Worm (Caenorhabditis elegans): Measurements from ENCODE around the gene glb-27.
A peak's percentile ranks its signal among the peaks of the same experiment; 100 is the strongest.

The glb-27 gene

DNA sequence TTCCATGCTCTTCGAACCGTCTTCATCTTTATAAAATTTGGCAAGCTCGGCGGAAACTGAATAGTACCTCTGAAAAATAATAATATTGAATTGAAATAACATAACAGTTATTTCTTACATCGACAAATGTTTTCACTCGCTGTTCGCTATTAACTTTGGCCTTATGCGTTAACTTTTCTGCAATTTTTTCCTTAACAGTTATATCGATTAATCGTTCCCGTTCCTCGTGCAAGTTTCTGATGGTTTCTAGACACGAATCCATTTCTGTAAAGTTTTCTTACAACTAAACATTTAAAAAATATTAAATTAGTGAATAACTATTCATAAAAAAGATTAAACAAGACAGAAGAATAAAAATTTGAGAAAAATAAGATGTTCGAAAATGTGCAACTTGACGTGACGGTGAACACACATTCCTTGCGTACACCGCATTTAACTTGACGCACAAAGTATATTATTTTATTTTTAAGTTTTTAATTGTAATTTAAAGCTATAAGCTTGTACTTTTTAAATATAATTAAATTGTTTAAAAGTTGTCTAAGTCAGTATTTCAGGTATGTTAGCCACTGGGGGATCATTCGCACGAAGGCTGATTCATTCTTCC, 30.8 kb downstream of the glb-27 start, which contains the start of the genes prp-9 and mrps-18B:
prp-9 (minus strand) TSS at position 264 of the 604 bp plus-strand sequence.
mrps-18B (plus strand) TSS at position 549 of the 604 bp plus-strand sequence.
- TF ChIP-seq elt-3 (tag; optimal IDR thresholded peaks at IDR 0.05) (no peak), lin-13 (GFP tag; optimal IDR thresholded peaks at IDR 0.05) (no peak), ZK546.5 (tag; optimal IDR thresholded peaks at IDR 0.05) (no peak), mdl-1 (tag; optimal IDR thresholded peaks at IDR 0.05) (no peak), skn-1 (tag; optimal IDR thresholded peaks at IDR 0.05) (no peak), F13H6.1 (tag; optimal IDR thresholded peaks at IDR 0.05) (peak; percentile 34), egl-27 (tag; optimal IDR thresholded peaks at IDR 0.05) (no peak), lsy-2 (tag; optimal IDR thresholded peaks at IDR 0.05) (peak in 1 of 2 experiments; percentile 74), ztf-11 (tag; optimal IDR thresholded peaks at IDR 0.05) (no peak), ceh-16 (tag; optimal IDR thresholded peaks at IDR 0.05) (no peak), ceh-82 (tag; optimal IDR thresholded peaks at IDR 0.05) (no peak), nhr-23 (tag; optimal IDR thresholded peaks at IDR 0.05) (no peak), elt-1 (tag; optimal IDR thresholded peaks at IDR 0.05) (no peak), fos-1 (tag; optimal IDR thresholded peaks at IDR 0.05) (no peak), R02D3.7 (tag; optimal IDR thresholded peaks at IDR 0.05) (no peak), nhr-129 (tag; optimal IDR thresholded peaks at IDR 0.05) (no peak), lin-39 (tag; optimal IDR thresholded peaks at IDR 0.05) (no peak), crh-2 (tag; optimal IDR thresholded peaks at IDR 0.05) (peak; percentile 15), ztf-4 (tag; optimal IDR thresholded peaks at IDR 0.05) (no peak), aly-2 (tag; optimal IDR thresholded peaks at IDR 0.05) (no peak), nhr-21 (tag; optimal IDR thresholded peaks at IDR 0.05) (no peak), nhr-77 (tag; optimal IDR thresholded peaks at IDR 0.05) (no peak), nhr-6 (tag; optimal IDR thresholded peaks at IDR 0.05) (no peak), blmp-1 (tag; optimal IDR thresholded peaks at IDR 0.05; ENCODE audit: insufficient read depth) (no peak), mbf-1 (tag; optimal IDR thresholded peaks at IDR 0.05) (no peak), mab-5 (tag; optimal IDR thresholded peaks at IDR 0.05) (no peak), nhr-25 (tag; optimal IDR thresholded peaks at IDR 0.05) (no peak), sem-4 (tag; optimal IDR thresholded peaks at IDR 0.05) (peak; percentile 11), nhr-237 (tag; optimal IDR thresholded peaks at IDR 0.05) (no peak), unc-62 (GFP tag; optimal IDR thresholded peaks at IDR 0.05) (no peak), ztf-1 (GFP tag; conservative IDR thresholded peaks at IDR 0.05) (no peak), nhr-12 (tag; optimal IDR thresholded peaks at IDR 0.05) (no peak), unc-55 (GFP tag; optimal IDR thresholded peaks at IDR 0.05) (peak; percentile 57), nhr-10 (tag; optimal IDR thresholded peaks at IDR 0.05) (no peak), zag-1 (tag; optimal IDR thresholded peaks at IDR 0.05) (no peak), sma-9 (GFP tag; optimal IDR thresholded peaks at IDR 0.05) (peak; percentile 16), sma-9 (tag; optimal IDR thresholded peaks at IDR 0.05) (no peak), sma-3 (GFP tag; optimal IDR thresholded peaks at IDR 0.05) (peak; percentile 13), dmd-4 (tag; optimal IDR thresholded peaks at IDR 0.05) (no peak), gmeb-1 (tag; optimal IDR thresholded peaks at IDR 0.05) (peak; percentile 28), ama-1 (optimal IDR thresholded peaks at IDR 0.05) (no peak)

DNA sequence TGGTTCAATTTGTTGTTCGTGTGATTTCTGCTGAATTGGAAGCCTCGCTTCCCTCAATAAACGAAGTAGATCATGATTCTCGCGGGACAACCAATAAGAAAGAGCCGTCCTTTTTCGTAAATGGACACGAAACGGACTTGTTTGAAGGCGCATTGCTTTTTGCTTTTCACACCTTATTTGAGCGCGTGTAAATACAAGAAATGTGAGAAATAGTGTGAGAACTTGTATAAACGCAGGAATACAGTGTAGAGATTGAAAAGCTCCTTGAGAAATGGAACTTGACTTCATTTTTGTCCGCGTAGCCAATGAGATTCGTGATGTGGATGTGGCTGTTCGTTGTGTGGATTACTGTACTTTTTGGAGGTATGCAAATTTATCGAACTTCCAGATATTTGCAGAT, 35.4 kb downstream of the glb-27 start, which contains the start of gene cht-2:
cht-2 (plus strand) TSS at position 301 of the 400 bp plus-strand sequence.
- TF ChIP-seq nhr-6 (tag; optimal IDR thresholded peaks at IDR 0.05) = no peak
- TF ChIP-seq mab-5 (tag; optimal IDR thresholded peaks at IDR 0.05) = no peak
- no peak for TF ChIP-seq elt-3 (tag; optimal IDR thresholded peaks at IDR 0.05)
- TF ChIP-seq crh-2 (tag; optimal IDR thresholded peaks at IDR 0.05) = no peak
- TF ChIP-seq unc-39 (tag; optimal IDR thresholded peaks at IDR 0.05) = no peak
- no peak for TF ChIP-seq snpc-4 (tag; optimal IDR thresholded peaks at IDR 0.05)
- no peak for TF ChIP-seq nhr-12 (tag; optimal IDR thresholded peaks at IDR 0.05)
- no peak for TF ChIP-seq ceh-82 (tag; optimal IDR thresholded peaks at IDR 0.05)
- no peak for TF ChIP-seq nhr-129 (tag; optimal IDR thresholded peaks at IDR 0.05)
- TF ChIP-seq mdl-1 (tag; optimal IDR thresholded peaks at IDR 0.05) = no peak
- no peak for TF ChIP-seq nhr-10 (tag; optimal IDR thresholded peaks at IDR 0.05)
- TF ChIP-seq ztf-11 (tag; optimal IDR thresholded peaks at IDR 0.05) = no peak

Data from whole organism, L2 larva.